Worm (Caenorhabditis elegans) whole organism, L4 larva: ENCODE data around the gene srxa-5.
A peak's percentile ranks its signal among the peaks of the same experiment; 100 is the strongest.
"Not testable (repeated sequence)": the region's sequence is repeated elsewhere in the genome, so short reads cannot be mapped to it uniquely, and the experiment has no call there.

ENCODE experiments used
- F49E8.2 ChIP-seq: sonication (generic microtip); optimal IDR thresholded peaks from 2 replicates; lab custom pipeline; 2016; ENCODE audit warnings: missing compliant biosample characterization, mild to moderate bottlenecking, missing genetic modification characterization, borderline replicate concordance
- T26A8.4 ChIP-seq: fragments of 200-800 bp; sonication (Bioruptor generic); IDR thresholded peaks from 2 replicates; pipeline ENCODE4 v1.3.6; 2022; ENCODE audit warnings: missing genetic modification characterization, missing compliant biosample characterization
- Y105C5A.15 ChIP-seq: fragments of 200-800 bp; sonication (Bioruptor generic); IDR thresholded peaks from 2 replicates; pipeline ENCODE4 v1.3.6; 2022; ENCODE audit warnings: missing genetic modification characterization, missing compliant biosample characterization
- Y48G9A.11 ChIP-seq: fragments of 200-800 bp; sonication (Bioruptor generic); IDR thresholded peaks from 2 replicates; pipeline ENCODE4 v1.3.6; 2022; ENCODE audit warnings: missing genetic modification reagents, missing genetic modification characterization, missing compliant biosample characterization
- Y75B8A.6 ChIP-seq: fragments of 200-800 bp; sonication (Bioruptor generic); IDR thresholded peaks from 2 replicates; pipeline ENCODE4 v1.3.6; 2022; ENCODE audit warnings: missing genetic modification reagents, missing genetic modification characterization, missing compliant biosample characterization
- aha-1 ChIP-seq: fragments of 150-350 bp; peaks from one replicate; lab custom pipeline; 2014; ENCODE audit warnings: missing biosample characterization, missing genetic modification characterization
- attf-4 ChIP-seq: sonication (generic microtip); optimal IDR thresholded peaks from 3 replicates; lab custom pipeline; 2017; ENCODE audit warnings: missing biosample characterization, missing genetic modification characterization
- ceh-44 ChIP-seq: fragments of 200-800 bp; sonication (Bioruptor generic); IDR thresholded peaks from 2 replicates; pipeline ENCODE4 v1.3.6; 2022; ENCODE audit warnings: missing genetic modification reagents, missing genetic modification characterization, missing compliant biosample characterization
- ceh-62 ChIP-seq: sonication (generic microtip); optimal IDR thresholded peaks from 2 replicates; lab custom pipeline; 2017; ENCODE audit warnings: missing biosample characterization, missing genetic modification characterization
- ceh-82 ChIP-seq: sonication (generic microtip); optimal IDR thresholded peaks from 2 replicates; lab custom pipeline; 2017; ENCODE audit warnings: missing biosample characterization, missing genetic modification characterization
- ces-1 ChIP-seq: fragments of 150-350 bp; sonication (generic microtip); optimal IDR thresholded peaks from 4 replicates; lab custom pipeline; 2014; ENCODE audit warnings: missing biosample characterization, missing genetic modification reagents, missing genetic modification characterization
- ctbp-1 ChIP-seq: fragments of 200-800 bp; sonication (Bioruptor generic); IDR thresholded peaks from 2 replicates; pipeline ENCODE4 v1.3.6; 2022; ENCODE audit warnings: missing genetic modification reagents, missing genetic modification characterization, missing compliant biosample characterization
- daf-16 ChIP-seq, 3 experiments: sonication (generic microtip); optimal IDR thresholded peaks; 2 replicates each; lab custom pipeline; 2016 to 2017; ENCODE audit warnings: missing genetic modification characterization in 3 of 3, missing genetic modification reagents in 3 of 3, mild to moderate bottlenecking in 2 of 3, missing compliant biosample characterization in 2 of 3, missing biosample characterization in 1 of 3, moderate library complexity in 1 of 3
- dmd-9 ChIP-seq: fragments of 200-800 bp; sonication (Bioruptor generic); IDR thresholded peaks from 2 replicates; pipeline ENCODE4 v1.3.6; 2022; ENCODE audit warnings: missing genetic modification reagents, missing genetic modification characterization, missing compliant biosample characterization
- dpl-1 ChIP-seq: fragments of 150-350 bp; optimal IDR thresholded peaks from 2 replicates; lab custom pipeline; 2014; ENCODE audit warnings: missing biosample characterization, missing genetic modification reagents, missing genetic modification characterization
- duxl-1 ChIP-seq: sonication (generic microtip); optimal IDR thresholded peaks from 2 replicates; lab custom pipeline; 2016; ENCODE audit warnings: mild to moderate bottlenecking, missing genetic modification characterization, moderate library complexity, missing compliant biosample characterization; ENCODE audit not compliant: poor library complexity
- egl-27 ChIP-seq: sonication (generic microtip); optimal IDR thresholded peaks from 3 replicates; lab custom pipeline; 2017; ENCODE audit warnings: missing biosample characterization, missing genetic modification reagents, missing genetic modification characterization
- hif-1 ChIP-seq, 2 experiments: sonication (generic microtip); optimal IDR thresholded peaks; 2 replicates each; lab custom pipeline; 2016 to 2017; ENCODE audit warnings: missing compliant biosample characterization in 2 of 2, missing genetic modification characterization in 2 of 2, missing genetic modification reagents in 2 of 2, missing genotype in 2 of 2, mild to moderate bottlenecking in 1 of 2
- hlh-11 ChIP-seq: fragments of 200-800 bp; sonication (Bioruptor generic); optimal IDR thresholded peaks from 2 replicates; lab custom pipeline; 2018; ENCODE audit warnings: mild to moderate bottlenecking, missing genetic modification characterization, missing compliant biosample characterization
- hmg-1.1 ChIP-seq: fragments of 200-800 bp; sonication (Bioruptor generic); IDR thresholded peaks from 2 replicates; pipeline ENCODE4 v1.3.6; 2022; ENCODE audit warnings: missing genetic modification reagents, missing genetic modification characterization, missing compliant biosample characterization
- lin-13 ChIP-seq: fragments of 150-350 bp; optimal IDR thresholded peaks from 2 replicates; lab custom pipeline; 2014; ENCODE audit warnings: missing biosample characterization, missing genetic modification reagents, missing genetic modification characterization
- lin-29 ChIP-seq: fragments of 200-800 bp; sonication (Bioruptor generic); IDR thresholded peaks from 2 replicates; pipeline ENCODE4 v1.3.6; 2022; ENCODE audit warnings: missing genetic modification reagents, missing genetic modification characterization, missing compliant biosample characterization
- madf-5 ChIP-seq, 2 experiments: fragments of 200-800 bp; sonication (Bioruptor generic); IDR thresholded peaks; 2 replicates each; pipeline ENCODE4 v1.3.6; 2022; ENCODE audit warnings: missing compliant biosample characterization in 2 of 2, missing genetic modification characterization in 2 of 2
- madf-9 ChIP-seq: fragments of 200-800 bp; sonication (Bioruptor generic); conservative IDR thresholded peaks from 2 replicates; pipeline ENCODE4 v1.3.6; 2022; ENCODE audit warnings: missing genetic modification reagents, missing genetic modification characterization, missing compliant biosample characterization
- mep-1 ChIP-seq: fragments of 150-350 bp; sonication (generic microtip); optimal IDR thresholded peaks from 3 replicates; lab custom pipeline; 2014; ENCODE audit warnings: missing biosample characterization, missing genetic modification characterization
- mes-2 ChIP-seq: sonication (generic microtip); optimal IDR thresholded peaks from 2 replicates; lab custom pipeline; 2016; ENCODE audit warnings: missing genotype, mild to moderate bottlenecking, missing genetic modification characterization, missing compliant biosample characterization; ENCODE audit not compliant: poor library complexity, severe bottlenecking
- mxl-2 ChIP-seq: fragments of 200-800 bp; sonication (Bioruptor generic); conservative IDR thresholded peaks from 2 replicates; pipeline ENCODE4 v1.3.6; 2022; ENCODE audit warnings: missing genetic modification reagents, missing genetic modification characterization, missing compliant biosample characterization
- mxl-3 ChIP-seq: fragments of 200-800 bp; sonication (Bioruptor generic); optimal IDR thresholded peaks from 2 replicates; lab custom pipeline; 2018; ENCODE audit warnings: mild to moderate bottlenecking, missing genetic modification characterization, missing compliant biosample characterization
- nhr-48 ChIP-seq: sonication (generic microtip); optimal IDR thresholded peaks from 2 replicates; lab custom pipeline; 2016; ENCODE audit warnings: mild to moderate bottlenecking, missing genetic modification characterization, missing compliant biosample characterization
- nhr-77 ChIP-seq: fragments of 150-350 bp; optimal IDR thresholded peaks from 2 replicates; lab custom pipeline; 2014; ENCODE audit warnings: missing biosample characterization, missing genetic modification characterization
- pha-4 ChIP-seq, 2 experiments: fragments of 150-350 bp in 1 of 2; fragments of 200-800 bp in 1 of 2; sonication (Bioruptor generic) in 1 of 2; IDR thresholded peaks in 1 of 2; optimal IDR thresholded peaks in 1 of 2; 2 replicates each; pipeline versions ENCODE4 v1.3.6 to Lab custom; 2014 to 2022; ENCODE audit warnings: missing genetic modification characterization in 2 of 2, missing genetic modification reagents in 2 of 2, missing biosample characterization in 1 of 2, missing compliant biosample characterization in 1 of 2
- php-3 ChIP-seq: fragments of 200-800 bp; sonication (Bioruptor generic); IDR thresholded peaks from 2 replicates; pipeline ENCODE4 v1.3.6; 2022; ENCODE audit warnings: missing genetic modification reagents, missing genetic modification characterization, missing compliant biosample characterization
- rbr-2 ChIP-seq: sonication (generic microtip); optimal IDR thresholded peaks from 2 replicates; lab custom pipeline; 2016; ENCODE audit warnings: missing genotype, missing genetic modification characterization, missing compliant biosample characterization
- saeg-2 ChIP-seq: fragments of 200-800 bp; sonication (Bioruptor generic); IDR thresholded peaks from 2 replicates; pipeline ENCODE4 v1.3.6; 2022; ENCODE audit warnings: missing genetic modification reagents, missing genetic modification characterization, missing compliant biosample characterization
- tra-1 ChIP-seq: fragments of 200-800 bp; sonication (Bioruptor generic); IDR thresholded peaks from 2 replicates; pipeline ENCODE4 v1.3.6; 2022; ENCODE audit warnings: missing genetic modification reagents, missing genetic modification characterization, missing compliant biosample characterization
- unc-130 ChIP-seq: sonication (generic microtip); optimal IDR thresholded peaks from 2 replicates; lab custom pipeline; 2016; ENCODE audit warnings: missing genetic modification reagents, missing genetic modification characterization, missing compliant biosample characterization
- unc-62 ChIP-seq, 3 experiments: fragments of 150-350 bp in 1 of 3; sonication (generic microtip); optimal IDR thresholded peaks in 2 of 3; peaks in 1 of 3; 1 replicate in 1 of 3; 2 replicates in 2 of 3; lab custom pipeline; 2014 to 2017; ENCODE audit warnings: missing biosample characterization in 3 of 3, missing genetic modification characterization in 3 of 3, missing genetic modification reagents in 3 of 3, missing genotype in 1 of 3
- vab-7 ChIP-seq: fragments of 200-800 bp; sonication (Bioruptor generic); IDR thresholded peaks from 2 replicates; pipeline ENCODE4 v1.3.6; 2022; ENCODE audit warnings: missing genetic modification reagents, missing genetic modification characterization, missing compliant biosample characterization
- ztf-7 ChIP-seq: fragments of 150-350 bp; optimal IDR thresholded peaks from 2 replicates; lab custom pipeline; 2014; ENCODE audit warnings: missing biosample characterization, missing genetic modification characterization

Gene srxa-5

ce11 chrIII:6531099-6531498 is 1.6 kb upstream of the srxa-5 start, which contains the start of gene C09E7.11:
TSS of gene C09E7.11 (plus strand) at chrIII:6531399.
- TF ChIP-seq dpl-1 (GFP tag; lab: Kevin White, UChicago), result no peak
- TF ChIP-seq ctbp-1, result no peak
- no peak for TF ChIP-seq ztf-7 (tag; lab: Kevin White, UChicago)
- no peak for TF ChIP-seq Y75B8A.6 (GFP tag; lab: Robert Waterston, UW)
- TF ChIP-seq nhr-48, result no peak
- TF ChIP-seq php-3 (GFP tag; lab: Robert Waterston, UW), result no peak
- no peak for TF ChIP-seq Y48G9A.11 (GFP tag; lab: Robert Waterston, UW)
- no peak for TF ChIP-seq hmg-1.1 (GFP tag; lab: Robert Waterston, UW)
- TF ChIP-seq ceh-82 (tag; lab: Kevin White, UChicago), result no peak
- no peak for TF ChIP-seq attf-4 (tag; lab: Kevin White, UChicago)
- no peak for TF ChIP-seq Y105C5A.15
- TF ChIP-seq T26A8.4 (GFP tag; lab: Robert Waterston, UW), result no peak
- TF ChIP-seq egl-27, result no peak
- TF ChIP-seq duxl-1 (tag; lab: Kevin White, UChicago), result no peak
- no peak for TF ChIP-seq ces-1 (GFP tag; lab: Kevin White, UChicago)
- no peak for TF ChIP-seq F49E8.2 (tag; lab: Kevin White, UChicago)
- no peak for TF ChIP-seq madf-9 (GFP tag; lab: Robert Waterston, UW)
- no peak for TF ChIP-seq mes-2 (tag; lab: Kevin White, UChicago)
- TF ChIP-seq ceh-62 (tag; lab: Kevin White, UChicago), result no peak

ce11 chrIII:6536945-6537568 is 4.3 kb downstream of the srxa-5 start, which contains the start of gene C09E7.4:
TSS of gene C09E7.4 (minus strand) at chrIII:6536995.
- TF ChIP-seq unc-62 (GFP tag; optimal IDR thresholded peaks at IDR 0.05 in 1 of 2; lab: Kevin White, UChicago), result peak in 1 of 2 experiments; percentile 77
- no peak for TF ChIP-seq unc-62 (tag; optimal IDR thresholded peaks at IDR 0.05; lab: Kevin White, UChicago)
- TF ChIP-seq aha-1 (tag; lab: Kevin White, UChicago), result peak; percentile 96
- TF ChIP-seq rbr-2 (tag; lab: Kevin White, UChicago), result peak; percentile 7
- TF ChIP-seq hif-1 (tag; optimal IDR thresholded peaks at IDR 0.05; lab: Kevin White, UChicago), result no peak

ce11 chrIII:6551187-6552058 is 18.7 kb downstream of the srxa-5 start, which contains the start of gene C09E7.7:
TSS of gene C09E7.7 (minus strand) at chrIII:6551243.
- peak; percentile 15; the same call in 1 of the 2 replicates for TF ChIP-seq mxl-2 (GFP tag; lab: Robert Waterston, UW)
- 0 out of 2 replicates have a peak, but pooled peaks have one; percentile 40 for TF ChIP-seq lin-29 (GFP tag; lab: Robert Waterston, UW)
- peak in 1 of 2 experiments; percentile 63 for TF ChIP-seq unc-62 (GFP tag; optimal IDR thresholded peaks at IDR 0.05 in 1 of 2; lab: Kevin White, UChicago)
- TF ChIP-seq unc-62 (tag; optimal IDR thresholded peaks at IDR 0.05; lab: Kevin White, UChicago), result not testable (repeated sequence)
- TF ChIP-seq daf-16 (GFP tag; optimal IDR thresholded peaks at IDR 0.05; lab: Kevin White, UChicago), result peak in 1 of 2 experiments; percentile 25
- peak; percentile 37 for TF ChIP-seq daf-16 (tag; optimal IDR thresholded peaks at IDR 0.05; lab: Kevin White, UChicago)
- peak; percentile 56 for TF ChIP-seq nhr-48
- TF ChIP-seq rbr-2 (tag; lab: Kevin White, UChicago), result peak; percentile 61
- TF ChIP-seq madf-9 (GFP tag; lab: Robert Waterston, UW), result peak; percentile 56
- TF ChIP-seq saeg-2 (GFP tag; lab: Robert Waterston, UW), result 0 out of 2 replicates have a peak, but pooled peaks have one; percentile 26
- 0 out of 2 replicates have a peak, but pooled peaks have one; percentile 14 for TF ChIP-seq Y48G9A.11 (GFP tag; lab: Robert Waterston, UW)
- peak; percentile 49 for TF ChIP-seq unc-130 (GFP tag; lab: Kevin White, UChicago)
- TF ChIP-seq dpl-1 (GFP tag; lab: Kevin White, UChicago), result peak; percentile 48
- peak; percentile 35 for TF ChIP-seq mxl-3 (GFP tag; lab: Kevin White, UChicago)
- TF ChIP-seq hlh-11 (tag; lab: Kevin White, UChicago), result peak; percentile 69
- TF ChIP-seq tra-1, result peak; percentile 55; the same call in 1 of the 2 replicates
- peak; percentile 77 for TF ChIP-seq mep-1 (tag; lab: Kevin White, UChicago)
- peak; percentile 49; the same call in 1 of the 2 replicates for TF ChIP-seq dmd-9 (GFP tag; lab: Robert Waterston, UW)
- peak; percentile 68 for TF ChIP-seq vab-7
- peak; percentile 55; the same call in 1 of the 2 replicates for TF ChIP-seq pha-4 (GFP tag; IDR thresholded peaks at IDR 0.05; lab: Robert Waterston, UW)
- peak; percentile 22 for TF ChIP-seq pha-4 (tag; optimal IDR thresholded peaks at IDR 0.05; lab: Kevin White, UChicago)
- peak; percentile 84 for TF ChIP-seq mes-2 (tag; lab: Kevin White, UChicago)
- peak; percentile 6 for TF ChIP-seq lin-13 (GFP tag; lab: Kevin White, UChicago)
- peak; percentile 95 for TF ChIP-seq aha-1 (tag; lab: Kevin White, UChicago)
- TF ChIP-seq madf-5 (GFP tag; IDR thresholded peaks at IDR 0.05; lab: Robert Waterston, UW), result 0 out of 4 replicates have a peak, but pooled peaks have one; percentile 6 to 10
- TF ChIP-seq nhr-77, result peak; percentile 30
- TF ChIP-seq ceh-44, result peak; percentile 77
